Fruit fly (Drosophila melanogaster) whole organism, embryonic: ENCODE data around the gene HHEX.

Experiments used
- ATbp ChIP-seq: fragments of 200-800 bp; sonication (Bioruptor generic); optimal IDR thresholded peaks from 2 replicates; lab custom pipeline; 2017; ENCODE audit warnings: missing biosample characterization, mild to moderate bottlenecking, missing genetic modification characterization, missing genetic modification reagents
- B-H1 ChIP-seq: fragments of 200-800 bp; sonication (Bioruptor generic); IDR thresholded peaks from 3 replicates; pipeline ENCODE4 v1.3.6; 2022; ENCODE audit warnings: missing biosample characterization, missing genetic modification characterization
- CG12659 ChIP-seq: fragments of 200-800 bp; sonication (Bioruptor generic); optimal IDR thresholded peaks from 3 replicates; lab custom pipeline; 2017; ENCODE audit warnings: mild to moderate bottlenecking, missing biosample characterization, missing genetic modification reagents, missing genetic modification characterization
- CG13424 ChIP-seq: fragments of 200-800 bp; sonication (Bioruptor generic); optimal IDR thresholded peaks from 2 replicates; lab custom pipeline; 2019; ENCODE audit warnings: missing biosample characterization, mild to moderate bottlenecking, missing genetic modification characterization, moderate library complexity
- CG13894 ChIP-seq: fragments of 200-800 bp; sonication (Bioruptor generic); optimal IDR thresholded peaks from 3 replicates; lab custom pipeline; 2018; ENCODE audit warnings: missing biosample characterization, mild to moderate bottlenecking, missing genetic modification characterization, moderate library complexity
- CG14860 ChIP-seq: fragments of 200-800 bp; sonication (Bioruptor generic); IDR thresholded peaks from 3 replicates; pipeline ENCODE4 v1.3.6; 2022; ENCODE audit warnings: missing biosample characterization, missing genetic modification characterization; ENCODE audit not compliant: partially characterized antibody
- CG14965 ChIP-seq: fragments of 200-800 bp; sonication (Bioruptor generic); optimal IDR thresholded peaks from 2 replicates; lab custom pipeline; 2016; ENCODE audit warnings: missing biosample characterization, missing genetic modification characterization, borderline replicate concordance
- CG1603 ChIP-seq: fragments of 200-800 bp; sonication (Bioruptor generic); optimal IDR thresholded peaks from 2 replicates; lab custom pipeline; 2019; ENCODE audit warnings: missing biosample characterization, mild to moderate bottlenecking, missing genetic modification characterization, moderate library complexity
- CG17359 ChIP-seq: fragments of 200-800 bp; sonication (Bioruptor generic); optimal IDR thresholded peaks from 3 replicates; lab custom pipeline; 2018; ENCODE audit warnings: missing biosample characterization, mild to moderate bottlenecking, missing genetic modification characterization, moderate library complexity
- CG17568 ChIP-seq: fragments of 200-800 bp; sonication (Bioruptor generic); optimal IDR thresholded peaks from 2 replicates; lab custom pipeline; 2018; ENCODE audit warnings: missing biosample characterization, mild to moderate bottlenecking, missing genetic modification characterization, moderate library complexity
- CG17912 ChIP-seq: fragments of 200-800 bp; sonication (Bioruptor generic); optimal IDR thresholded peaks from 2 replicates; lab custom pipeline; 2018; ENCODE audit warnings: missing biosample characterization, mild to moderate bottlenecking, missing genetic modification characterization
- CG2116 ChIP-seq: fragments of 200-800 bp; sonication (Bioruptor generic); optimal IDR thresholded peaks from 3 replicates; lab custom pipeline; 2018; ENCODE audit warnings: missing biosample characterization, mild to moderate bottlenecking, missing genetic modification characterization
- CG2678 ChIP-seq: fragments of 200-800 bp; sonication (Bioruptor generic); optimal IDR thresholded peaks from 3 replicates; lab custom pipeline; 2019; ENCODE audit warnings: missing biosample characterization, mild to moderate bottlenecking, missing genetic modification characterization, moderate library complexity
- CG2889 ChIP-seq: fragments of 200-800 bp; sonication (Bioruptor generic); IDR thresholded peaks from 3 replicates; pipeline ENCODE4 v1.3.6; 2022; ENCODE audit warnings: missing biosample characterization, missing genetic modification characterization
- CG4617 ChIP-seq: fragments of 200-800 bp; sonication (Bioruptor generic); optimal IDR thresholded peaks from 3 replicates; lab custom pipeline; 2016; ENCODE audit warnings: missing biosample characterization, missing genetic modification characterization, borderline replicate concordance
- CG5245 ChIP-seq: fragments of 200-800 bp; sonication (Bioruptor generic); optimal IDR thresholded peaks from 3 replicates; lab custom pipeline; 2016; ENCODE audit warnings: missing biosample characterization, missing genetic modification characterization
- CG6813 ChIP-seq: fragments of 200-800 bp; sonication (Bioruptor generic); optimal IDR thresholded peaks from 2 replicates; lab custom pipeline; 2017; ENCODE audit warnings: missing biosample characterization, missing genetic modification characterization, mild to moderate bottlenecking, moderate library complexity, missing genetic modification reagents
- CG9437 ChIP-seq: fragments of 200-800 bp; sonication (Bioruptor generic); optimal IDR thresholded peaks from 2 replicates; lab custom pipeline; 2018; ENCODE audit warnings: missing biosample characterization, mild to moderate bottlenecking, missing genetic modification characterization
- CG9797 ChIP-seq: fragments of 200-800 bp; sonication (Bioruptor generic); optimal IDR thresholded peaks from 3 replicates; lab custom pipeline; 2018; ENCODE audit warnings: missing biosample characterization, mild to moderate bottlenecking, missing genetic modification characterization
- CG9817 ChIP-seq: fragments of 200-800 bp; sonication (Bioruptor generic); optimal IDR thresholded peaks from 2 replicates; lab custom pipeline; 2018; ENCODE audit warnings: missing biosample characterization, mild to moderate bottlenecking, missing genetic modification characterization, moderate library complexity
- CG9932 ChIP-seq: fragments of 200-800 bp; sonication (Bioruptor generic); IDR thresholded peaks from 2 replicates; pipeline ENCODE4 v1.3.6; 2022; ENCODE audit warnings: missing biosample characterization, missing genetic modification characterization
- Deaf1 ChIP-seq: fragments of 200-800 bp; optimal IDR thresholded peaks from 3 replicates; lab custom pipeline; 2019; ENCODE audit warnings: missing biosample characterization, mild to moderate bottlenecking, missing genetic modification characterization, moderate library complexity
- Dip2 ChIP-seq: fragments of 200-800 bp; sonication (Bioruptor generic); IDR thresholded peaks from 2 replicates; pipeline ENCODE4 v1.3.6; 2022; ENCODE audit warnings: missing biosample characterization, missing genetic modification characterization
- Doc2 ChIP-seq: fragments of 200-800 bp; sonication (Bioruptor generic); IDR thresholded peaks from 2 replicates; pipeline ENCODE4 v1.3.6; 2022; ENCODE audit warnings: missing biosample characterization, missing genetic modification characterization
- Drgx ChIP-seq: fragments of 200-800 bp; sonication (Bioruptor generic); IDR thresholded peaks from 2 replicates; pipeline ENCODE4 v1.3.6; 2022; ENCODE audit warnings: missing biosample characterization, missing genetic modification characterization
- HLH4C ChIP-seq: fragments of 200-800 bp; sonication (Bioruptor generic); IDR thresholded peaks from 3 replicates; pipeline ENCODE4 v1.3.6; 2022; ENCODE audit warnings: missing biosample characterization, missing genetic modification characterization; ENCODE audit not compliant: partially characterized antibody
- Lhr ChIP-seq: fragments of 200-800 bp; sonication (Bioruptor generic); optimal IDR thresholded peaks from 3 replicates; lab custom pipeline; 2017; ENCODE audit warnings: mild to moderate bottlenecking, missing biosample characterization, missing genetic modification reagents, missing genetic modification characterization
- Lim3 ChIP-seq: fragments of 200-800 bp; sonication (Bioruptor generic); IDR thresholded peaks from 2 replicates; pipeline ENCODE4 v1.3.6; 2022; ENCODE audit warnings: missing biosample characterization, missing genetic modification characterization
- Nf-YB ChIP-seq: fragments of 200-800 bp; sonication (Bioruptor generic); optimal IDR thresholded peaks from 3 replicates; lab custom pipeline; 2019; ENCODE audit warnings: missing biosample characterization, mild to moderate bottlenecking, missing genetic modification characterization, moderate library complexity
- Nf-YC ChIP-seq: fragments of 200-800 bp; optimal IDR thresholded peaks from 3 replicates; lab custom pipeline; 2019; ENCODE audit warnings: missing biosample characterization, mild to moderate bottlenecking, missing genetic modification characterization, moderate library complexity
- NfI ChIP-seq: fragments of 200-800 bp; sonication (Bioruptor generic); optimal IDR thresholded peaks from 3 replicates; lab custom pipeline; 2018; ENCODE audit warnings: missing biosample characterization, mild to moderate bottlenecking, missing genetic modification characterization, moderate library complexity
- Opbp ChIP-seq: fragments of 200-800 bp; sonication (Bioruptor generic); IDR thresholded peaks from 3 replicates; pipeline ENCODE4 v1.3.6; 2022; ENCODE audit warnings: missing biosample characterization, missing genetic modification characterization; ENCODE audit not compliant: partially characterized antibody
- Xrp1 ChIP-seq: fragments of 200-800 bp; sonication (Bioruptor generic); IDR thresholded peaks from 2 replicates; pipeline ENCODE4 v1.3.6; 2022; ENCODE audit warnings: missing biosample characterization, missing genetic modification characterization
- bab2 ChIP-seq: fragments of 200-800 bp; sonication (Bioruptor generic); optimal IDR thresholded peaks from 2 replicates; lab custom pipeline; 2016; ENCODE audit warnings: missing biosample characterization, missing genetic modification characterization
- danr ChIP-seq: fragments of 200-800 bp; sonication (Bioruptor generic); IDR thresholded peaks from 2 replicates; pipeline ENCODE4 v1.3.6; 2022; ENCODE audit warnings: missing biosample characterization, missing genetic modification characterization
- dpn ChIP-seq, 2 experiments: fragments of 200-800 bp; sonication (Bioruptor generic); optimal IDR thresholded peaks; 3 replicates each; lab custom pipeline; 2016; ENCODE audit warnings: missing biosample characterization in 2 of 2, missing genetic modification characterization in 2 of 2
- grau ChIP-seq: fragments of 200-800 bp; optimal IDR thresholded peaks from 3 replicates; lab custom pipeline; 2019; ENCODE audit warnings: missing biosample characterization, mild to moderate bottlenecking, missing genetic modification characterization, moderate library complexity
- gsb-n ChIP-seq: fragments of 200-800 bp; sonication (Bioruptor generic); optimal IDR thresholded peaks from 3 replicates; lab custom pipeline; 2018; ENCODE audit warnings: missing biosample characterization, mild to moderate bottlenecking, missing genetic modification characterization
- jing ChIP-seq: fragments of 200-800 bp; sonication (Bioruptor generic); optimal IDR thresholded peaks from 2 replicates; lab custom pipeline; 2018; ENCODE audit warnings: missing biosample characterization, mild to moderate bottlenecking, missing genetic modification characterization
- kay ChIP-seq: fragments of 200-800 bp; sonication (Bioruptor generic); optimal IDR thresholded peaks from 2 replicates; lab custom pipeline; 2016; ENCODE audit warnings: missing biosample characterization, missing genetic modification characterization
- knrl ChIP-seq: fragments of 200-800 bp; sonication (Bioruptor generic); IDR thresholded peaks from 3 replicates; pipeline ENCODE4 v1.3.6; 2022; ENCODE audit warnings: missing biosample characterization, missing genetic modification characterization; ENCODE audit not compliant: partially characterized antibody
- lilli ChIP-seq: fragments of 200-800 bp; sonication (Bioruptor generic); optimal IDR thresholded peaks from 3 replicates; lab custom pipeline; 2016; ENCODE audit warnings: missing biosample characterization, missing genetic modification characterization
- nmo ChIP-seq: fragments of 200-800 bp; sonication (Bioruptor generic); optimal IDR thresholded peaks from 2 replicates; lab custom pipeline; 2018; ENCODE audit warnings: missing biosample characterization, mild to moderate bottlenecking, missing genetic modification characterization, moderate library complexity
- onecut ChIP-seq: fragments of 200-800 bp; sonication (Bioruptor generic); IDR thresholded peaks from 2 replicates; pipeline ENCODE4 v1.3.6; 2022; ENCODE audit warnings: missing biosample characterization, missing genetic modification characterization
- sens-2 ChIP-seq: fragments of 200-800 bp; sonication (Bioruptor generic); IDR thresholded peaks from 2 replicates; pipeline ENCODE4 v1.3.6; 2022; ENCODE audit warnings: missing biosample characterization, missing genetic modification characterization
- slp2 ChIP-seq: fragments of 200-800 bp; sonication (Bioruptor generic); optimal IDR thresholded peaks from 2 replicates; lab custom pipeline; 2016; ENCODE audit warnings: missing biosample characterization, missing genetic modification characterization
- tx ChIP-seq: fragments of 200-800 bp; sonication (Bioruptor generic); optimal IDR thresholded peaks from 2 replicates; lab custom pipeline; 2016; ENCODE audit warnings: missing biosample characterization, missing genetic modification characterization

Gene HHEX

DNA sequence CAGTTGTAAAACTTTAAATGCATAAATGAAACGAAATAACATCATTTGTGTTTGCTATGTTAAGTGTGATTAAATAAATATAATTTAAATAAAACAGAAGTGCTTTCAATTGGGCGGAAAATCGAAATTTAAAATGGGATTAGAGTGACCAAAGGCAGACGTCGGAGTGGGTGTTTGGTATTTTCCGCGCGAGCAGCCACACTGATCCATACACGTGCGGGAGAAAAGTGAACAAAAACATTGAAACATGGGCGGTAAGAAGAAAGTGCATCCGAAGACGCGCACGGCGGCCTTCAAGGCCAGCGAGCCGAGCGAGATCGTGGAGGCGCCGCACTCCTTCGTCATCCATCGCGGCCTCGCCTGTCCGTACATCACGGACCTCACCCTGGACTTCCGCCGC, 35.3 kb upstream of the HHEX start, which contains the start of gene ppan (continued):
- TF ChIP-seq CG14860 (no peak), bab2 (GFP tag; lab: Kevin White, UChicago) (no peak)
- TF ChIP-seq, all 482 proteins: peak for 56

DNA sequence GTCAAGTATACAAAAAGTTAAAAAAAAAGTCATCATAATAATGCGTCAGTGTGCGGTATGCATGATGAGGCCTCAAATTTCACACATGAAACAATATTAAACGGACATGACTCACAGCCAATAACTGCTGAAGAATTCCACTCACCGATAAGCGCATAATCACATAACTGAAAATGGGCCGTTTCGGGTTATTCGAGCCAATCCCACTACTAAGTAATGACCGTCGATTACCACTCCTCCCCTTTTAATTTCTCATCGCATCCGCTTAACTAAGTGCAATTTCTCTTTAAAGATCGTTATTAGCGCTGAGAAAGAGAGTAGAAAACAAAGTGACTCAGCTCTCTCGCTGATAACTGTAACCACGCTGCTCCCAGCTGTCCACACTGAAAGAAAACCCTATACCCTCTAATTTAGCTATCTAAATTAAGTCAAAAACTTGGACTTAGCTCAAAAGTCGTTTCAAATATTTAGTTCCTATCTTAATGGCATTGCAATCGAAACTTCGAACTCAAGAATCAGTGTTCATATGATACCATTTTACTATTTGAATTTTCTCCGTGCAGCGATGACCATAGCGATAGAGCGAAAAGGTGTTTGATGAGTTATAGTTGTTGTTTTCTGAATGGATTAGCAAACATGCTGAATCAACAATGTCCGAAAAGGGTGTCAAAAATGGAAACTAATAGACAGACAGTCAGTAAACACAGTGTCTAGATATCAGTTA, 32.2 kb upstream of the HHEX start:
- no peak for TF ChIP-seq Opbp (GFP tag; lab: Robert Waterston, UW)
- TF ChIP-seq CG14965 (GFP tag; lab: Kevin White, UChicago): peak; percentile 66
- TF ChIP-seq CG9437 (GFP tag; lab: Kevin White, UChicago): peak; percentile 76
- TF ChIP-seq NfI (GFP tag; lab: Kevin White, UChicago): peak; percentile 87
- peak; percentile 88 for TF ChIP-seq grau (tag; lab: Kevin White, UChicago)
- peak; percentile 93 for TF ChIP-seq CG1603 (tag; lab: Kevin White, UChicago)
- TF ChIP-seq Xrp1 (GFP tag; lab: Robert Waterston, UW): peak; percentile 91
- no peak for TF ChIP-seq knrl (GFP tag; lab: Robert Waterston, UW)
- TF ChIP-seq Nf-YC (tag; lab: Kevin White, UChicago): peak; percentile 86
- peak; percentile 86 for TF ChIP-seq CG12659 (GFP tag; lab: Kevin White, UChicago)
- TF ChIP-seq Lim3 (GFP tag; lab: Robert Waterston, UW): 0 out of 2 replicates have a peak, but pooled peaks have one; percentile 19
- peak; percentile 94 for TF ChIP-seq ATbp (GFP tag; lab: Kevin White, UChicago)
- TF ChIP-seq CG9797 (GFP tag; lab: Kevin White, UChicago): no peak
- peak; percentile 87 for TF ChIP-seq CG13424 (tag; lab: Kevin White, UChicago)
- peak; percentile 74 for TF ChIP-seq onecut
- peak; percentile 91 for TF ChIP-seq lilli (GFP tag; lab: Kevin White, UChicago)
- TF ChIP-seq CG2116 (GFP tag; lab: Kevin White, UChicago): peak; percentile 52
- TF ChIP-seq tx (GFP tag; lab: Kevin White, UChicago): peak; percentile 85
- TF ChIP-seq danr: peak; percentile 64
- TF ChIP-seq gsb-n (tag; lab: Kevin White, UChicago): peak; percentile 82
- TF ChIP-seq HLH4C (GFP tag; lab: Robert Waterston, UW): no peak
- peak; percentile 91 for TF ChIP-seq CG6813 (GFP tag; lab: Kevin White, UChicago)
- peak; percentile 70 for TF ChIP-seq Nf-YB (GFP tag; lab: Kevin White, UChicago)
- TF ChIP-seq CG17359 (tag; lab: Kevin White, UChicago): peak; percentile 89
- peak; percentile 90 for TF ChIP-seq dpn (GFP tag; optimal IDR thresholded peaks at IDR 0.05; lab: Kevin White, UChicago)
- no peak for TF ChIP-seq Doc2 (GFP tag; lab: Robert Waterston, UW)
- no peak for TF ChIP-seq CG2678 (tag; lab: Kevin White, UChicago)
- TF ChIP-seq Drgx: peak; percentile 85
- peak; percentile 73 for TF ChIP-seq sens-2 (GFP tag; lab: Robert Waterston, UW)
- TF ChIP-seq CG5245 (GFP tag; lab: Kevin White, UChicago): peak; percentile 77
- peak; percentile 82 for TF ChIP-seq kay (GFP tag; lab: Kevin White, UChicago)
- TF ChIP-seq CG2889 (GFP tag; lab: Robert Waterston, UW): peak; percentile 66; the same call in 2 of the 3 replicates
- TF ChIP-seq B-H1 (GFP tag; lab: Robert Waterston, UW): peak; percentile 86
- peak; percentile 67 for TF ChIP-seq Lhr
- no peak for TF ChIP-seq Dip2
- TF ChIP-seq CG13894: peak; percentile 21
- no peak for TF ChIP-seq Deaf1 (tag; lab: Kevin White, UChicago)
- peak; percentile 81 for TF ChIP-seq jing
- TF ChIP-seq CG4617 (GFP tag; lab: Kevin White, UChicago): peak; percentile 66
- peak; percentile 74 for TF ChIP-seq CG9817 (tag; lab: Kevin White, UChicago)
- peak; percentile 86 for TF ChIP-seq slp2 (GFP tag; lab: Kevin White, UChicago)
- peak; percentile 23 for TF ChIP-seq CG17912 (GFP tag; lab: Kevin White, UChicago)
- TF ChIP-seq nmo (GFP tag; lab: Kevin White, UChicago): peak; percentile 87
- peak; percentile 80 for TF ChIP-seq CG9932 (GFP tag; lab: Robert Waterston, UW)
- TF ChIP-seq CG17568: peak; percentile 90
